Fruit fly (Drosophila melanogaster): ENCODE data around the gene Cpr76Bd.
A peak's percentile ranks its signal among the peaks of the same experiment; 100 is the strongest.

Gene Cpr76Bd

dm6 chr3L:19552136-19552773 lies 19.7 kb downstream of the Cpr76Bd start, which contains the start of the genes Ltn1 and CG9300 (continued):
- TF ChIP-seq ro (GFP tag; IDR thresholded peaks at IDR 0.05) (no peak), Opbp (GFP tag; IDR thresholded peaks at IDR 0.05; ENCODE audit: partially characterized antibody) (peak; percentile 65), vfl (GFP tag; optimal IDR thresholded peaks at IDR 0.05) (peak; percentile 0), nau (GFP tag; optimal IDR thresholded peaks at IDR 0.05) (no peak), CG30020 (tag; optimal IDR thresholded peaks at IDR 0.05) (peak; percentile 73), Nf-YA (GFP tag; IDR thresholded peaks at IDR 0.05) (no peak), ato (GFP tag; IDR thresholded peaks at IDR 0.05; ENCODE audit: partially characterized antibody) (0 out of 2 replicates have a peak, but pooled peaks have one; percentile 5), Dref (GFP tag; IDR thresholded peaks at IDR 0.05) (peak; percentile 65), CG30403 (GFP tag; optimal IDR thresholded peaks at IDR 0.05) (peak; percentile 23), pfk (GFP tag; optimal IDR thresholded peaks at IDR 0.05) (no peak), Dll (GFP tag; IDR thresholded peaks at IDR 0.05; ENCODE audit: partially characterized antibody) (0 out of 4 replicates have a peak, but pooled peaks have one; percentile 42), scrt (GFP tag; optimal IDR thresholded peaks at IDR 0.05) (no peak), gem (tag; optimal IDR thresholded peaks at IDR 0.05) (no peak), row (GFP tag; IDR thresholded peaks at IDR 0.05) (no peak), Eip74EF (GFP tag; optimal IDR thresholded peaks at IDR 0.05) (no peak), so (GFP tag; IDR thresholded peaks at IDR 0.05) (0 out of 3 replicates have a peak, but pooled peaks have one; percentile 44), dmrt11E (tag; optimal IDR thresholded peaks at IDR 0.05) (peak; percentile 3), seq (GFP tag; IDR thresholded peaks at IDR 0.05) (no peak; the same call in 1 of the 2 replicates), crp (GFP tag; optimal IDR thresholded peaks at IDR 0.05) (peak in 1 of 2 experiments; percentile 17), tna (GFP tag; IDR thresholded peaks at IDR 0.05; ENCODE audit: partially characterized antibody) (0 out of 2 replicates have a peak, but pooled peaks have one; percentile 33), hb (GFP tag; IDR thresholded peaks at IDR 0.05; ENCODE audit: partially characterized antibody) (no peak), cwo (GFP tag; optimal IDR thresholded peaks at IDR 0.05) (peak; percentile 98), CG17829 (tag; optimal IDR thresholded peaks at IDR 0.05) (peak; percentile 47), CG9437 (GFP tag; optimal IDR thresholded peaks at IDR 0.05) (no peak), CG1233 (GFP tag; optimal IDR thresholded peaks at IDR 0.05) (no peak), CG9215 (GFP tag; IDR thresholded peaks at IDR 0.05) (no peak), NC2β (GFP tag; optimal IDR thresholded peaks at IDR 0.05) (peak; percentile 54), Ets65A (GFP tag) (peak; percentile 90), CG15601 (tag; optimal IDR thresholded peaks at IDR 0.05) (no peak), CG3838 (GFP tag; optimal IDR thresholded peaks at IDR 0.05) (peak; percentile 10), C15 (GFP tag; IDR thresholded peaks at IDR 0.05) (no peak), CG10209 (GFP tag; optimal IDR thresholded peaks at IDR 0.05) (no peak), crc (GFP tag; optimal IDR thresholded peaks at IDR 0.05) (peak; percentile 21), Ravus (GFP tag; IDR thresholded peaks at IDR 0.05) (no peak), luna (GFP tag; optimal IDR thresholded peaks at IDR 0.05) (no peak), CG2120 (GFP tag; optimal IDR thresholded peaks at IDR 0.05) (no peak), ftz-f1 (GFP tag; optimal IDR thresholded peaks at IDR 0.05) (peak; percentile 73), kah (GFP tag; optimal IDR thresholded peaks at IDR 0.05) (peak; percentile 59), tio (GFP tag; optimal IDR thresholded peaks at IDR 0.05) (no peak), Usf (GFP tag; optimal IDR thresholded peaks at IDR 0.05) (peak; percentile 20), CG10979 (tag; optimal IDR thresholded peaks at IDR 0.05) (no peak), CG2889 (GFP tag; IDR thresholded peaks at IDR 0.05) (no peak), gsb-n (tag; optimal IDR thresholded peaks at IDR 0.05) (no peak), CG17328 (GFP tag; IDR thresholded peaks at IDR 0.05) (peak; percentile 41; the same call in 1 of the 2 replicates), danr (GFP tag; IDR thresholded peaks at IDR 0.05) (no peak), CG31441 (GFP tag; IDR thresholded peaks at IDR 0.05) (no peak), salm (tag; optimal IDR thresholded peaks at IDR 0.05) (no peak), mirr (GFP tag; optimal IDR thresholded peaks at IDR 0.05) (no peak), ERR (GFP tag; optimal IDR thresholded peaks at IDR 0.05) (no peak)
